Fruit fly (Drosophila melanogaster) whole organism, embryonic: ENCODE data around the gene Egfrap.

ENCODE experiments used
- Ada2b ChIP-seq: fragments of 200-800 bp; sonication (Bioruptor generic); IDR thresholded peaks from 2 replicates; pipeline ENCODE4 v1.3.6; 2022; ENCODE audit warnings: missing biosample characterization, missing genetic modification characterization
- CG10321 ChIP-seq: fragments of 200-800 bp; sonication (Bioruptor generic); IDR thresholded peaks from 2 replicates; pipeline ENCODE4 v1.3.6; 2022; ENCODE audit warnings: missing biosample characterization, missing genetic modification characterization
- CG11723 ChIP-seq: fragments of 200-800 bp; sonication (Bioruptor generic); optimal IDR thresholded peaks from 2 replicates; lab custom pipeline; 2017; ENCODE audit warnings: missing biosample characterization, mild to moderate bottlenecking, missing genetic modification characterization
- CG13287 ChIP-seq: fragments of 200-800 bp; sonication (Bioruptor generic); IDR thresholded peaks from 2 replicates; pipeline ENCODE4 v1.3.6; 2022; ENCODE audit warnings: missing biosample characterization, missing genetic modification characterization; ENCODE audit not compliant: partially characterized antibody
- CG13424 ChIP-seq: fragments of 200-800 bp; sonication (Bioruptor generic); optimal IDR thresholded peaks from 2 replicates; lab custom pipeline; 2019; ENCODE audit warnings: missing biosample characterization, mild to moderate bottlenecking, missing genetic modification characterization, moderate library complexity
- CG1529 ChIP-seq: fragments of 200-800 bp; sonication (Bioruptor generic); optimal IDR thresholded peaks from 3 replicates; lab custom pipeline; 2018; ENCODE audit warnings: missing biosample characterization, missing genetic modification characterization
- CG17186 ChIP-seq: fragments of 200-800 bp; sonication (Bioruptor generic); optimal IDR thresholded peaks from 3 replicates; lab custom pipeline; 2017; ENCODE audit warnings: missing biosample characterization, missing genetic modification reagents, missing genetic modification characterization
- CG17385 ChIP-seq: fragments of 200-800 bp; sonication (Bioruptor generic); optimal IDR thresholded peaks from 3 replicates; lab custom pipeline; 2018; ENCODE audit warnings: missing biosample characterization, mild to moderate bottlenecking, missing genetic modification characterization
- CG17829 ChIP-seq: fragments of 200-800 bp; optimal IDR thresholded peaks from 2 replicates; lab custom pipeline; 2019; ENCODE audit warnings: missing biosample characterization, mild to moderate bottlenecking, missing genetic modification characterization, moderate library complexity
- CG2875 ChIP-seq: fragments of 200-800 bp; sonication (Bioruptor generic); optimal IDR thresholded peaks from 2 replicates; lab custom pipeline; 2017; ENCODE audit warnings: missing biosample characterization, mild to moderate bottlenecking, missing genetic modification characterization, missing genetic modification reagents
- CG3065 ChIP-seq: fragments of 200-800 bp; sonication (Bioruptor generic); optimal IDR thresholded peaks from 2 replicates; lab custom pipeline; 2016; ENCODE audit warnings: missing biosample characterization, missing genetic modification characterization
- CG34422 ChIP-seq: fragments of 200-800 bp; sonication (Bioruptor generic); IDR thresholded peaks from 3 replicates; pipeline ENCODE4 v1.3.6; 2022; ENCODE audit warnings: missing biosample characterization, missing genetic modification characterization
- CG3726 ChIP-seq: fragments of 200-800 bp; sonication (Bioruptor generic); IDR thresholded peaks from 3 replicates; pipeline ENCODE4, ENCODE4 v1.3.6; 2022; ENCODE audit warnings: missing biosample characterization, missing genetic modification characterization
- CG43689 ChIP-seq: fragments of 200-800 bp; sonication (Bioruptor generic); IDR thresholded peaks from 2 replicates; pipeline ENCODE4 v1.3.6; 2022; ENCODE audit warnings: missing biosample characterization, missing genetic modification characterization
- CG6765 ChIP-seq: fragments of 200-800 bp; sonication (Bioruptor generic); optimal IDR thresholded peaks from 3 replicates; lab custom pipeline; 2017; ENCODE audit warnings: missing biosample characterization, mild to moderate bottlenecking, missing genetic modification characterization
- CG6791 ChIP-seq: fragments of 200-800 bp; sonication (Bioruptor generic); IDR thresholded peaks from 3 replicates; pipeline ENCODE4 v1.3.6; 2022; ENCODE audit warnings: missing biosample characterization, missing genetic modification characterization; ENCODE audit not compliant: partially characterized antibody
- CG7745 ChIP-seq: fragments of 200-800 bp; sonication (Bioruptor generic); optimal IDR thresholded peaks from 2 replicates; lab custom pipeline; 2018; ENCODE audit warnings: missing biosample characterization, mild to moderate bottlenecking, missing genetic modification characterization, moderate library complexity
- CG9609 ChIP-seq: fragments of 200-800 bp; sonication (Bioruptor generic); optimal IDR thresholded peaks from 3 replicates; lab custom pipeline; 2016; ENCODE audit warnings: missing biosample characterization, missing genetic modification characterization
- CTCF ChIP-seq: fragments of 200-800 bp; sonication (Bioruptor generic); optimal IDR thresholded peaks from 2 replicates; lab custom pipeline; 2017; ENCODE audit warnings: missing biosample characterization, mild to moderate bottlenecking, missing genetic modification characterization, moderate library complexity
- CrebB ChIP-seq: fragments of 200-800 bp; sonication (Bioruptor generic); optimal IDR thresholded peaks from 3 replicates; lab custom pipeline; 2018; ENCODE audit warnings: missing biosample characterization, mild to moderate bottlenecking, missing genetic modification characterization
- D ChIP-seq, 2 experiments: fragments of 200-800 bp in 1 of 2; fragments of >200 bp in 1 of 2; sonication (Bioruptor generic) in 1 of 2; optimal IDR thresholded peaks; 2 replicates in 1 of 2; 3 replicates in 1 of 2; lab custom pipeline; 2017; ENCODE audit warnings: mild to moderate bottlenecking in 1 of 2, missing biosample characterization in 1 of 2, missing genetic modification characterization in 1 of 2, missing genetic modification reagents in 1 of 2
- Dip3 ChIP-seq: fragments of 200-800 bp; sonication (Bioruptor generic); optimal IDR thresholded peaks from 3 replicates; lab custom pipeline; 2016; ENCODE audit warnings: missing biosample characterization, missing genetic modification characterization
- Dp ChIP-seq: fragments of 200-800 bp; sonication (Bioruptor generic); optimal IDR thresholded peaks from 2 replicates; lab custom pipeline; 2018; ENCODE audit warnings: missing biosample characterization, mild to moderate bottlenecking, missing genetic modification characterization, moderate library complexity
- HLH3B ChIP-seq: fragments of 200-800 bp; sonication (Bioruptor generic); IDR thresholded peaks from 2 replicates; pipeline ENCODE4 v1.3.6; 2022; ENCODE audit warnings: missing biosample characterization, missing genetic modification characterization
- HmgZ ChIP-seq: fragments of 200-800 bp; sonication (Bioruptor generic); optimal IDR thresholded peaks from 2 replicates; lab custom pipeline; 2018; ENCODE audit warnings: missing biosample characterization, mild to moderate bottlenecking, missing genetic modification characterization
- Lhr ChIP-seq: fragments of 200-800 bp; sonication (Bioruptor generic); optimal IDR thresholded peaks from 3 replicates; lab custom pipeline; 2017; ENCODE audit warnings: mild to moderate bottlenecking, missing biosample characterization, missing genetic modification reagents, missing genetic modification characterization
- MBD-R2 ChIP-seq: fragments of 200-800 bp; sonication (Bioruptor generic); IDR thresholded peaks from 2 replicates; pipeline ENCODE4 v1.3.6; 2022; ENCODE audit warnings: missing biosample characterization, missing genetic modification characterization
- Myb ChIP-seq: fragments of 200-800 bp; sonication (Bioruptor generic); optimal IDR thresholded peaks from 2 replicates; lab custom pipeline; 2016; ENCODE audit warnings: missing biosample characterization, missing genetic modification characterization
- Neu2 ChIP-seq: fragments of 200-800 bp; sonication (Bioruptor generic); optimal IDR thresholded peaks from 3 replicates; lab custom pipeline; 2016; ENCODE audit warnings: missing biosample characterization, missing genetic modification characterization, borderline replicate concordance
- Nf-YB ChIP-seq: fragments of 200-800 bp; sonication (Bioruptor generic); optimal IDR thresholded peaks from 3 replicates; lab custom pipeline; 2019; ENCODE audit warnings: missing biosample characterization, mild to moderate bottlenecking, missing genetic modification characterization, moderate library complexity
- Sin3A ChIP-seq: fragments of >200 bp; optimal IDR thresholded peaks from 2 replicates; lab custom pipeline; 2018
- Sox100B ChIP-seq: fragments of 200-800 bp; sonication (Bioruptor generic); optimal IDR thresholded peaks from 3 replicates; lab custom pipeline; 2018; ENCODE audit warnings: missing biosample characterization, mild to moderate bottlenecking, missing genetic modification characterization
- aop ChIP-seq: fragments of 200-800 bp; sonication (Bioruptor generic); IDR thresholded peaks from 2 replicates; pipeline ENCODE4 v1.3.6; 2022; ENCODE audit warnings: missing biosample characterization, missing genetic modification characterization
- ato ChIP-seq: fragments of 200-800 bp; sonication (Bioruptor generic); IDR thresholded peaks from 2 replicates; pipeline ENCODE4 v1.3.6; 2022; ENCODE audit warnings: missing biosample characterization, missing genetic modification characterization; ENCODE audit not compliant: partially characterized antibody
- bigmax ChIP-seq: fragments of 200-800 bp; sonication (Bioruptor generic); optimal IDR thresholded peaks from 2 replicates; lab custom pipeline; 2018; ENCODE audit warnings: missing biosample characterization, mild to moderate bottlenecking, missing genetic modification characterization
- bowl ChIP-seq: fragments of 200-800 bp; sonication (Bioruptor generic); IDR thresholded peaks from 2 replicates; pipeline ENCODE4 v1.3.6; 2022; ENCODE audit warnings: missing biosample characterization, missing genetic modification characterization
- ci ChIP-seq: fragments of 200-800 bp; sonication (Bioruptor generic); IDR thresholded peaks from 3 replicates; pipeline ENCODE4 v1.3.6; 2022; ENCODE audit warnings: missing biosample characterization, missing genetic modification characterization
- esg ChIP-seq: fragments of 200-800 bp; sonication (Bioruptor generic); conservative IDR thresholded peaks from 2 replicates; pipeline ENCODE4 v1.3.6; 2022; ENCODE audit warnings: missing biosample characterization, missing genetic modification characterization
- eyg ChIP-seq: fragments of 200-800 bp; sonication (Bioruptor generic); optimal IDR thresholded peaks from 3 replicates; lab custom pipeline; 2016; ENCODE audit warnings: missing biosample characterization, missing genetic modification characterization
- jigr1 ChIP-seq: fragments of 200-800 bp; sonication (Bioruptor generic); IDR thresholded peaks from 3 replicates; pipeline ENCODE4 v1.3.6; 2022; ENCODE audit warnings: missing biosample characterization, missing genetic modification characterization
- klu ChIP-seq: fragments of 200-800 bp; sonication (Bioruptor generic); IDR thresholded peaks from 2 replicates; pipeline ENCODE4 v1.3.6; 2022; ENCODE audit warnings: missing biosample characterization, missing genetic modification characterization
- lbe ChIP-seq: fragments of 200-800 bp; sonication (Bioruptor generic); optimal IDR thresholded peaks from 2 replicates; lab custom pipeline; 2016; ENCODE audit warnings: missing biosample characterization, mild to moderate bottlenecking, missing genetic modification characterization
- mirr ChIP-seq: fragments of 200-800 bp; sonication (Bioruptor generic); optimal IDR thresholded peaks from 3 replicates; lab custom pipeline; 2018; ENCODE audit warnings: missing biosample characterization, mild to moderate bottlenecking, missing genetic modification characterization
- nmo ChIP-seq: fragments of 200-800 bp; sonication (Bioruptor generic); optimal IDR thresholded peaks from 2 replicates; lab custom pipeline; 2018; ENCODE audit warnings: missing biosample characterization, mild to moderate bottlenecking, missing genetic modification characterization, moderate library complexity
- pzg ChIP-seq: fragments of 200-800 bp; sonication (Bioruptor generic); optimal IDR thresholded peaks from 3 replicates; lab custom pipeline; 2018; ENCODE audit warnings: missing biosample characterization, mild to moderate bottlenecking, missing genetic modification characterization, moderate library complexity
- row ChIP-seq: fragments of 200-800 bp; sonication (Bioruptor generic); IDR thresholded peaks from 3 replicates; pipeline ENCODE4 v1.3.6; 2022; ENCODE audit warnings: missing biosample characterization, missing genetic modification characterization
- slbo ChIP-seq: fragments of 200-800 bp; sonication (Bioruptor generic); IDR thresholded peaks from 2 replicates; pipeline ENCODE4 v1.3.6; 2022; ENCODE audit warnings: missing biosample characterization, missing genetic modification characterization
- sna ChIP-seq: fragments of 200-800 bp; sonication (Bioruptor generic); IDR thresholded peaks from 2 replicates; pipeline ENCODE4 v1.3.6; 2022; ENCODE audit warnings: missing biosample characterization, missing genetic modification characterization; ENCODE audit not compliant: partially characterized antibody
- sr ChIP-seq: fragments of 200-800 bp; sonication (Bioruptor generic); IDR thresholded peaks from 3 replicates; pipeline ENCODE4 v1.3.6; 2022; ENCODE audit warnings: missing biosample characterization, missing genetic modification characterization
- tgo ChIP-seq: fragments of 200-800 bp; sonication (Bioruptor generic); IDR thresholded peaks from 3 replicates; pipeline ENCODE4 v1.3.6; 2022; ENCODE audit warnings: missing biosample characterization, missing genetic modification characterization
- tna ChIP-seq: fragments of 200-800 bp; sonication (Bioruptor generic); IDR thresholded peaks from 2 replicates; pipeline ENCODE4 v1.3.6; 2022; ENCODE audit warnings: missing biosample characterization, missing genetic modification characterization; ENCODE audit not compliant: partially characterized antibody
- tx ChIP-seq: fragments of 200-800 bp; sonication (Bioruptor generic); optimal IDR thresholded peaks from 2 replicates; lab custom pipeline; 2016; ENCODE audit warnings: missing biosample characterization, missing genetic modification characterization

Gene Egfrap

DNA sequence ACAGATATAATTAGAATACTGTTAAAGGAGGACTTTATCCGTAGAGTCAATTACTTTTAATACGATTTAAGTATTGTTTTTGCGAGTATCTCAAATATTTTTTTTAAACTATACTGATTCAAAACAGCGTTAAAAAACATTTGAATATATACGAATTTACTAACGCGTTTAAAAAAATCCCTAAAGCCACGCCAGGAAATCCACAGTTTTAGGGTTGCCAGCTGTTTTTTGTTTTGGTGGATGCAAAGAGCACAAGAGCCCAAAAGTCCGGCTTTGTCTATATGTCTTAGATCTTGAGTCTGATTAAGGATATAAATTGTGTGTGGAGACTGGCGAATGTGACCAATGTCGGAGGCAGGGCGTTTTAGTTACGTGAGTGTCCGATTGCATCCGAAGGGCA lies 22.9 kb downstream of the Egfrap start (continued):
- TF ChIP-seq Ada2b (GFP tag; lab: Robert Waterston, UW) (no peak), CTCF (GFP tag; lab: Kevin White, UChicago) (no peak), ato (GFP tag; lab: Robert Waterston, UW) (no peak), bigmax (GFP tag; lab: Kevin White, UChicago) (no peak), CG10321 (no peak), ci (GFP tag; lab: Robert Waterston, UW) (no peak), Dp (peak; percentile 46), nmo (no peak), Sox100B (GFP tag; lab: Kevin White, UChicago) (no peak), CG34422 (GFP tag; lab: Robert Waterston, UW) (no peak), CrebB (tag; lab: Kevin White, UChicago) (no peak), klu (no peak), MBD-R2 (GFP tag; lab: Robert Waterston, UW) (peak; percentile 53; the same call in 1 of the 2 replicates), jigr1 (no peak), tgo (GFP tag; lab: Robert Waterston, UW) (no peak), CG3065 (GFP tag; lab: Kevin White, UChicago) (no peak), CG13424 (no peak), CG17829 (peak; percentile 8), CG9609 (GFP tag; lab: Kevin White, UChicago) (no peak), Neu2 (no peak), pzg (peak; percentile 34), bowl (no peak), row (GFP tag; lab: Robert Waterston, UW) (peak; percentile 29; the same call in 1 of the 3 replicates), Nf-YB (GFP tag; lab: Kevin White, UChicago) (no peak), D (optimal IDR thresholded peaks at IDR 0.05; lab: Kevin White, UChicago) (no peak), D (GFP tag; optimal IDR thresholded peaks at IDR 0.05; lab: Kevin White, UChicago) (no peak), mirr (GFP tag; lab: Kevin White, UChicago) (no peak), Sin3A (peak; percentile 6), CG6791 (GFP tag; lab: Robert Waterston, UW) (no peak), CG7745 (tag; lab: Kevin White, UChicago) (no peak), CG3726 (GFP tag; lab: Robert Waterston, UW) (no peak), esg (GFP tag; lab: Robert Waterston, UW) (no peak), sr (GFP tag; lab: Robert Waterston, UW) (no peak), HmgZ (tag; lab: Kevin White, UChicago) (no peak), tx (GFP tag; lab: Kevin White, UChicago) (no peak), Myb (peak; percentile 82), CG17186 (GFP tag; lab: Kevin White, UChicago) (no peak), CG17385 (GFP tag; lab: Kevin White, UChicago) (no peak), CG11723 (GFP tag; lab: Kevin White, UChicago) (no peak), CG43689 (no peak), Lhr (GFP tag; lab: Kevin White, UChicago) (peak; percentile 2), lbe (GFP tag; lab: Kevin White, UChicago) (no peak), CG6765 (GFP tag; lab: Kevin White, UChicago) (no peak), sna (GFP tag; lab: Robert Waterston, UW) (no peak), CG1529 (GFP tag; lab: Kevin White, UChicago) (no peak), slbo (GFP tag; lab: Robert Waterston, UW) (no peak), CG2875 (no peak), eyg (GFP tag; lab: Kevin White, UChicago) (no peak), aop (GFP tag; lab: Robert Waterston, UW) (no peak), HLH3B (no peak), Dip3 (GFP tag; lab: Kevin White, UChicago) (no peak), CG13287 (GFP tag; lab: Robert Waterston, UW) (peak; percentile 13; the same call in 1 of the 2 replicates), tna (GFP tag; lab: Robert Waterston, UW) (no peak)
